Worm (Caenorhabditis elegans): ENCODE measurements around the gene srg-34.

The srg-34 gene

ce11 chrV:18573199-18573598 is 8.5 kb upstream of the srg-34 start:
- no peak for TF ChIP-seq unc-62 (GFP tag; optimal IDR thresholded peaks at IDR 0.05)

ce11 chrV:18571533-18571932 is 6.8 kb upstream of the srg-34 start, which contains the start of gene Y51A2D.21:
TSS of gene Y51A2D.21 (plus strand) at chrV:18571833.
- TF ChIP-seq unc-62 (GFP tag; optimal IDR thresholded peaks at IDR 0.05), result no peak

- TF ChIP-seq unc-62 (GFP tag; optimal IDR thresholded peaks at IDR 0.05), result no peak
Observed at ce11 chrV:18569445-18569844, 4.8 kb upstream of the srg-34 start.

- no peak for TF ChIP-seq unc-62 (GFP tag; optimal IDR thresholded peaks at IDR 0.05)
Observed at ce11 chrV:18565621-18566020, 935 bp upstream of the srg-34 start.

ce11 chrV:18560944-18561343 is 3.7 kb downstream of the srg-34 start:
- TF ChIP-seq unc-62 (GFP tag; optimal IDR thresholded peaks at IDR 0.05), result no peak

ce11 chrV:18560188-18560587 is 4.5 kb downstream of the srg-34 start, which contains the start of gene ttr-26:
TSS of gene ttr-26 (minus strand) at chrV:18560288.
- no peak for TF ChIP-seq unc-62 (GFP tag; optimal IDR thresholded peaks at IDR 0.05)

- TF ChIP-seq unc-62 (GFP tag; optimal IDR thresholded peaks at IDR 0.05), result no peak
Observed at ce11 chrV:18556488-18556887, 8.2 kb downstream of the srg-34 start, which contains the start of the genes ttr-24 and ttr-25. TSS of gene ttr-24 (minus strand) at chrV:18556643. TSS of gene ttr-25 (plus strand) at chrV:18556714.

- TF ChIP-seq unc-62 (GFP tag; optimal IDR thresholded peaks at IDR 0.05), result no peak
Observed at ce11 chrV:18553750-18554149, 10.9 kb downstream of the srg-34 start, which contains the start of gene Y51A2D.8. TSS of gene Y51A2D.8 (minus strand) at chrV:18553850.

ce11 chrV:18536015-18536414 is 28.7 kb downstream of the srg-34 start:
- no peak for TF ChIP-seq unc-62 (GFP tag; optimal IDR thresholded peaks at IDR 0.05)

ce11 chrV:18533606-18534005 is 31.1 kb downstream of the srg-34 start, which contains the start of gene ints-5:
TSS of gene ints-5 (plus strand) at chrV:18533953.
- no peak for TF ChIP-seq unc-62 (GFP tag; optimal IDR thresholded peaks at IDR 0.05)

- TF ChIP-seq unc-62 (GFP tag; optimal IDR thresholded peaks at IDR 0.05), result no peak
Observed at ce11 chrV:18524460-18524859, 40.2 kb downstream of the srg-34 start, which contains the start of gene hmit-1.2. TSS of gene hmit-1.2 (plus strand) at chrV:18524760.

- no peak for TF ChIP-seq unc-62 (GFP tag; optimal IDR thresholded peaks at IDR 0.05)
Observed at ce11 chrV:18516496-18516895, 48.2 kb downstream of the srg-34 start, which contains the start of gene hmit-1.1. TSS of gene hmit-1.1 (plus strand) at chrV:18516789.
